Fruit fly (Drosophila melanogaster): ENCODE results near the gene Sems.
A peak's percentile ranks its signal among the peaks of the same experiment; 100 is the strongest.

Gene Sems

DNA sequence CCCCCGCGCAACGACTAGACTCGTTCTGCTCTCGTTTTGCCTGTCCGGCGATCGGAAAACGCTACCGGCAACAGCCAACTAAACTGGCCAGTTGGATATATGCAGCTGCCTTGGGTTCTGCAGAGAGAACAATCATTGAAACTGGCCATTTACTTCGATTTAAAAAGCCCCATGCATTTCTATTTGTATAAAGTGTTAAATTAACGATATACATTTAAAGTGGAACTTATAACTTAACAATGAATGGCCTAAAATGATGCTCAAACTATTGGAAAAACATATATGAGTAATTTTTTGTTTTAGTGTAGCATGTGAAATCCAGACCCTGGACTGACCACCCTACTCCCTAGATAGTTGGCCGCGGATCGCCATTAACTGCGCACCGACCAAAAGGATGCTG lies 32.3 kb upstream of the Sems start:
- no peak for TF ChIP-seq Dif (GFP tag; optimal IDR thresholded peaks at IDR 0.05; ENCODE audit: partially characterized antibody)
- TF ChIP-seq sv (GFP tag; optimal IDR thresholded peaks at IDR 0.05) = no peak
- no peak for TF ChIP-seq tai (GFP tag; optimal IDR thresholded peaks at IDR 0.05)
- no peak for TF ChIP-seq Hnf4 (GFP tag; optimal IDR thresholded peaks at IDR 0.05)
- TF ChIP-seq lola (GFP tag; optimal IDR thresholded peaks at IDR 0.05) = no peak
- TF ChIP-seq CrebA (GFP tag; optimal IDR thresholded peaks at IDR 0.05; ENCODE audit: borderline replicate concordance) = no peak
- TF ChIP-seq woc (GFP tag; optimal IDR thresholded peaks at IDR 0.05) = no peak
- TF ChIP-seq h (GFP tag; optimal IDR thresholded peaks at IDR 0.05) = no peak
- no peak for TF ChIP-seq dsf (GFP tag; optimal IDR thresholded peaks at IDR 0.05; ENCODE audit: borderline replicate concordance)
- no peak for TF ChIP-seq GATAd (GFP tag; optimal IDR thresholded peaks at IDR 0.05)
- TF ChIP-seq N (GFP tag; optimal IDR thresholded peaks at IDR 0.05) = no peak
- no peak for TF ChIP-seq dmrt93B (GFP tag; optimal IDR thresholded peaks at IDR 0.05)
- TF ChIP-seq foxo (GFP tag; optimal IDR thresholded peaks at IDR 0.05) = no peak
- TF ChIP-seq HLH106 (tag; optimal IDR thresholded peaks at IDR 0.05) = no peak
- TF ChIP-seq Hr83 (GFP tag; optimal IDR thresholded peaks at IDR 0.05; ENCODE audit: poor library complexity, severe bottlenecking) = no peak
- TF ChIP-seq Abd-B (GFP tag; optimal IDR thresholded peaks at IDR 0.05) = no peak

DNA sequence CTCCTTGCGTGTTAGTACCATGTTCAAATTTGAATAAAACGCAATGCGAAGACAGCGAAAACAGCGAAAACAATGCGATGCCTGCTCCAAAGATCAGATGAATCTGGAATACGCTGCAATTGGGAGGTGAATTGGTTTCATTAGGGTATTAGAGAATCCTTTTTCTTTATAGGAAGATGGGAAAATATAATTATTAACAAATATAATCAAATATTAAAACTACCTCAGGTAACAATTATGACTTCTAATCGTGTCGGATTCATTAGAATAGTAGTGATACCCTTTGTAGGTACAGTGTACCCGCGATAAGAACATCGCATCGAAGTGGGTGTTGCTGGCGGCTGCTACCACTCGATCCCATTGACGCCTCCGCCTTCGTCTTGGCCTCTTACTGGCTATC lies 31.3 kb upstream of the Sems start:
- TF ChIP-seq h (GFP tag; optimal IDR thresholded peaks at IDR 0.05) = peak; percentile 24
- no peak for TF ChIP-seq Hr78 (GFP tag; optimal IDR thresholded peaks at IDR 0.05)
- TF ChIP-seq fru (GFP tag; optimal IDR thresholded peaks at IDR 0.05) = peak; percentile 14
- TF ChIP-seq br (GFP tag; optimal IDR thresholded peaks at IDR 0.05) = no peak
- peak; percentile 4 for TF ChIP-seq psq (GFP tag; optimal IDR thresholded peaks at IDR 0.05)
- TF ChIP-seq rgr (GFP tag; optimal IDR thresholded peaks at IDR 0.05) = peak; percentile 5
- peak; percentile 23 for TF ChIP-seq HLH106 (tag; optimal IDR thresholded peaks at IDR 0.05)
- TF ChIP-seq foxo (GFP tag; optimal IDR thresholded peaks at IDR 0.05) = peak in 1 of 2 experiments; percentile 23

DNA sequence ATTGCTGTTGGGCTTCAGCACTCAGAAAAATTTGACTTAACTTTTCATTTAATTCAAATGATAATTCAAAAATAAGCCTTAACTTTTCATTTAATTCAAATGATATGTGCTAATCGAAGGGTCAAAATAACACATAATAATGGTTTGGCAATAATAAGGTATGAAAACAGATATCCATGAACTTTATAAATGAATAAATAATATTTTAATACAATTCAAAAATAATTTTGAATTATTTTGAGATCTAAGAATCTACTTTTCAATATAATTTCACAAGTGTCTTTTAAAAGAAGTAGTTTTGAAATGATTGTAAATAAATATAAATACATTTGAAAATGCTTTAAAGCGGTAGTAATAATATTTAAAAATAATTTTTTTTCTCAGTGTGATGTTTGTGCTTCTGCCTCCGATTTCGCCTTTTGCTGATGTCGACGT lies 30.4 kb upstream of the Sems start:
- TF ChIP-seq psq (GFP tag; optimal IDR thresholded peaks at IDR 0.05) = peak; percentile 27
- TF ChIP-seq Dfd (GFP tag; optimal IDR thresholded peaks at IDR 0.05) = no peak
- TF ChIP-seq Sp1 (GFP tag; optimal IDR thresholded peaks at IDR 0.05) = peak; percentile 65
- TF ChIP-seq OdsH (GFP tag; optimal IDR thresholded peaks at IDR 0.05) = peak; percentile 26
- peak; percentile 1 for TF ChIP-seq dmrt93B (GFP tag; optimal IDR thresholded peaks at IDR 0.05)
- peak; percentile 13 for TF ChIP-seq rgr (GFP tag; optimal IDR thresholded peaks at IDR 0.05)
- no peak for TF ChIP-seq usp (GFP tag; optimal IDR thresholded peaks at IDR 0.05)
- peak; percentile 52 for TF ChIP-seq HLH106 (tag; optimal IDR thresholded peaks at IDR 0.05)
- TF ChIP-seq foxo (GFP tag; optimal IDR thresholded peaks at IDR 0.05) = peak in 1 of 2 experiments; percentile 49

DNA sequence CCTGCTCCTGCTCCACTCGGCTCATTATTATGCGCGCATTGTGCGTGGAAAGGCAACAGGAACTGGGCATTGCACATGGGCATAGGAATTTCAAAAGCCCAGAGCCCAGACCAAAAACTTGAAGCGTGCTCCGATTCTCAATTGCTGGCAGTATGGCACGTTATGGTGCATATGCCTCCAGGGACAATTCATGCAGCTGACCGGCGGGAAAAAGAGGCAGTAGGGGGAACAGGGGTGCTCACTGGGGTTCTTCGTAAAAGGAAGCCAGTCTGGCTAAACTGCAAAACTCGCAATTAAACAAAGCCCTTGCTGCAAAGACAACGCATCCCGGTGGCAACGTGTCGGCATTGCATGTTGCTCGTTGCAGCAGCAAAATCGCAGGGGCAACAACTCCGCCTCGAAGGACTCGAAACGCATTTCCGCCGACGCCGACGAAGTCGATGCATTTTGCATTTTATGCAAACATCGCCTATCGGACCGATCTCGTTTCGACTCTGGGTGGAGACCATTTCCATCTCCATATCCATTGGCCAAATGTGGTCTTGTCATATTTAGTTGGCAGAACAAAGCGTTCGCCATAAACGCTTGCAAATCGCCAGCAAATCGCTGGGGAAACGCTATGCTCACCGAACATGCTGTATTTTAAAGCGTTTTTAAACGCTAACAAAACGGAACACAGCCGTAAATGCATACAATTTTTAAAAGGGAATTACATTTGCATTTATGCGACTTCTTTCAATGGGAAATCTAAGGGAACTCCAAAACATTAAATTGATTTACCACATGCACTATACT lies 28.1 kb upstream of the Sems start:
- peak; percentile 13 for TF ChIP-seq brk (GFP tag; optimal IDR thresholded peaks at IDR 0.05)
- peak; percentile 27 for TF ChIP-seq br (GFP tag; optimal IDR thresholded peaks at IDR 0.05)
- TF ChIP-seq psq (GFP tag; optimal IDR thresholded peaks at IDR 0.05) = peak; percentile 30
- no peak for TF ChIP-seq pan (optimal IDR thresholded peaks at IDR 0.05)
- no peak for TF ChIP-seq foxo (GFP tag; optimal IDR thresholded peaks at IDR 0.05)

DNA sequence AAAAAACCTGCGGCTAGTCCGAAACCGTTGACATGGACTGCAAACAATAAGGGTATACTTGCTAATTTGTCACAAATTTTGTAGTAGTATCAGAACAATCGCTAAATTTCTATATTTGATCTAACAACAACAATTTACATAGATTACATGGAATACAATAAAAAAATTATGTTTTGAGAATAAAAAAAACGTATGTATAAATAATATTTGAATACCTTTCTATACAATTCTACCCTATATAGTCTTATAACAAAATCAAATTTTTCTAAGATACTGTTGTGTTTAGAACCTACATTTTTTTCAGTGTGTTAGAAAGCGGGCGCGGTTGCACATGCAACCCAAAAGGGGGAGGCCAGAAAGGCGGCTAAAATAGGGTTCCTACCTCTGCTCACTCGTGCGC lies 26.8 kb upstream of the Sems start:
- TF ChIP-seq CrebA (GFP tag; optimal IDR thresholded peaks at IDR 0.05; ENCODE audit: borderline replicate concordance) (no peak), ey (GFP tag; optimal IDR thresholded peaks at IDR 0.05) (peak; percentile 16), jim (GFP tag; optimal IDR thresholded peaks at IDR 0.05) (no peak), Sp1 (GFP tag; optimal IDR thresholded peaks at IDR 0.05) (peak; percentile 33), Rel (GFP tag; optimal IDR thresholded peaks at IDR 0.05) (no peak), Rel (tag; optimal IDR thresholded peaks at IDR 0.05) (no peak), lola (GFP tag; optimal IDR thresholded peaks at IDR 0.05) (no peak), HLH106 (tag; optimal IDR thresholded peaks at IDR 0.05) (peak; percentile 29), usp (GFP tag; optimal IDR thresholded peaks at IDR 0.05) (no peak), CG9705 (GFP tag; optimal IDR thresholded peaks at IDR 0.05) (no peak), Hr83 (GFP tag; optimal IDR thresholded peaks at IDR 0.05; ENCODE audit: poor library complexity, severe bottlenecking) (no peak), rgr (GFP tag; optimal IDR thresholded peaks at IDR 0.05) (peak; percentile 14), br (GFP tag; optimal IDR thresholded peaks at IDR 0.05) (no peak), dl (GFP tag; optimal IDR thresholded peaks at IDR 0.05; ENCODE audit: insufficient read depth in 1 of 2, partially characterized antibody in 2 of 2) (no peak), psq (GFP tag; optimal IDR thresholded peaks at IDR 0.05) (no peak), Myc (optimal IDR thresholded peaks at IDR 0.05) (no peak), sage (GFP tag; optimal IDR thresholded peaks at IDR 0.05) (no peak), brk (GFP tag; optimal IDR thresholded peaks at IDR 0.05) (no peak), Dif (GFP tag; optimal IDR thresholded peaks at IDR 0.05; ENCODE audit: partially characterized antibody) (no peak), dmrt93B (GFP tag; optimal IDR thresholded peaks at IDR 0.05) (no peak), CG32264 (GFP tag; optimal IDR thresholded peaks at IDR 0.05) (no peak), Abd-B (GFP tag; optimal IDR thresholded peaks at IDR 0.05) (no peak), Hr78 (GFP tag; optimal IDR thresholded peaks at IDR 0.05) (no peak), sv (GFP tag; optimal IDR thresholded peaks at IDR 0.05) (no peak), woc (GFP tag; optimal IDR thresholded peaks at IDR 0.05) (no peak), GATAd (GFP tag; optimal IDR thresholded peaks at IDR 0.05) (no peak), Vsx2 (GFP tag; optimal IDR thresholded peaks at IDR 0.05; ENCODE audit: partially characterized antibody) (no peak), fru (GFP tag; optimal IDR thresholded peaks at IDR 0.05) (peak; percentile 44), tai (GFP tag; optimal IDR thresholded peaks at IDR 0.05) (no peak), Hnf4 (GFP tag; optimal IDR thresholded peaks at IDR 0.05) (no peak), N (GFP tag; optimal IDR thresholded peaks at IDR 0.05) (no peak)
